Worm (Caenorhabditis elegans): ENCODE results near the gene F21G4.3.

Gene F21G4.3

DNA sequence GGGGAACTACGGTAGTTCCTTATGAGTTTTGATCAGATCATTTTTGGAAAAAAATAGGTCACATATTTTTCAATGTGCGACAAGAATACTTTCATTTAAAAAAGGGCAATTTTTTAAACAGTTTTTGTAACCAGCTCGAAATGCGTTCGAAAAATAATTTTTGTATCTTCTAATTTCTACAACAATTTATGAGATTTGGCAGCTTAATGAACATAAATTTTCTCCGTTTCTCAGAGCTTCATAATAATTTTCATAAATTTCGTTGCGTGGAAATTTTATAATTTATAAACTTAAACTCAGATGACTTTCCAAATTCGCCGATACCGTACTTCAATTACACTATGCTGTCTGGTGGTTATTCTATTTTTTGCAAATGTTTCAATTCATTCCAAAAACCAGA lies at the start of gene F21G4.3:
TSS of gene F21G4.3 (plus strand) at position 301 of the 400 bp plus-strand sequence.
- no peak for TF ChIP-seq flt-1 (GFP tag; IDR thresholded peaks at IDR 0.05)
- no peak for TF ChIP-seq klf-2 (GFP tag; conservative IDR thresholded peaks at IDR 0.05)
- TF ChIP-seq med-1 (GFP tag; optimal IDR thresholded peaks at IDR 0.05; ENCODE audit: insufficient read depth): no peak
- no peak for TF ChIP-seq ztf-23 (GFP tag; IDR thresholded peaks at IDR 0.05)
- no peak for TF ChIP-seq ztf-29 (GFP tag; IDR thresholded peaks at IDR 0.05)
- no peak for TF ChIP-seq T22C8.4 (GFP tag; IDR thresholded peaks at IDR 0.05)
- TF ChIP-seq tab-1 (GFP tag; IDR thresholded peaks at IDR 0.05): no peak
- no peak for TF ChIP-seq cog-1 (tag; optimal IDR thresholded peaks at IDR 0.05)
- TF ChIP-seq ref-1 (GFP tag; conservative IDR thresholded peaks at IDR 0.05): no peak

- TF ChIP-seq med-1 (GFP tag; optimal IDR thresholded peaks at IDR 0.05; ENCODE audit: insufficient read depth) (no peak), ref-1 (GFP tag; conservative IDR thresholded peaks at IDR 0.05) (no peak), flt-1 (GFP tag; IDR thresholded peaks at IDR 0.05) (no peak)
Observed at ce11 chrX:9845916-9846315, 49.0 kb upstream of the F21G4.3 start.

DNA sequence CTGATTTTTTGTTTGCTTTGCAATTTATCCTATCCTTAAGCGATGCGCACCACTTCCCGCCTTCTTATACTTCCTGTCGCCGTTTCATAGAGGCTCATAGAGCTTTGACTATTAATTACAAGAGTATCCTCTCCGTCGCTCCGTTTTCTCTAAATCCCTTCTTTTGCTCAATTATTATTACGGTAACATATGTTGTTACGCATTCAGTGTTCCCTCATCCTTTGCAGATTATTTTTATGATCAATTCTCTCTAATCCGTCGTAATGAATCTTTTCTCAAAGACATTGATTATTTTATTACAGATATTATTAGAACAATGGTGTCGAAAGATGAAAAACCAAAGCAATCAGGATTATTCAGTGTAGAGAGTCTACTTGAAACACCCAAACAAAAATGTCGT lies 48.0 kb upstream of the F21G4.3 start, which contains the start of gene vab-15:
TSS of gene vab-15 (plus strand) at position 301 of the 400 bp plus-strand sequence.
- no peak for TF ChIP-seq ref-1 (GFP tag; conservative IDR thresholded peaks at IDR 0.05)
- TF ChIP-seq T22C8.4 (GFP tag; IDR thresholded peaks at IDR 0.05): no peak
- no peak for TF ChIP-seq cog-1 (tag; optimal IDR thresholded peaks at IDR 0.05)
- no peak for TF ChIP-seq tab-1 (GFP tag; IDR thresholded peaks at IDR 0.05)
- no peak for TF ChIP-seq ztf-29 (GFP tag; IDR thresholded peaks at IDR 0.05)
- no peak for TF ChIP-seq klf-2 (GFP tag; conservative IDR thresholded peaks at IDR 0.05)
- no peak for TF ChIP-seq ztf-23 (GFP tag; IDR thresholded peaks at IDR 0.05)
- no peak for TF ChIP-seq med-1 (GFP tag; optimal IDR thresholded peaks at IDR 0.05; ENCODE audit: insufficient read depth)
- TF ChIP-seq flt-1 (GFP tag; IDR thresholded peaks at IDR 0.05): no peak

- TF ChIP-seq flt-1 (GFP tag; IDR thresholded peaks at IDR 0.05) (no peak), ztf-23 (GFP tag; IDR thresholded peaks at IDR 0.05) (no peak), med-1 (GFP tag; optimal IDR thresholded peaks at IDR 0.05; ENCODE audit: insufficient read depth) (no peak), cog-1 (tag; optimal IDR thresholded peaks at IDR 0.05) (no peak), T22C8.4 (GFP tag; IDR thresholded peaks at IDR 0.05) (no peak), ref-1 (GFP tag; conservative IDR thresholded peaks at IDR 0.05) (no peak), tab-1 (GFP tag; IDR thresholded peaks at IDR 0.05) (no peak), klf-2 (GFP tag; conservative IDR thresholded peaks at IDR 0.05) (no peak), ztf-29 (GFP tag; IDR thresholded peaks at IDR 0.05) (no peak)
Observed at ce11 chrX:9848214-9848789, 46.6 kb upstream of the F21G4.3 start.

DNA sequence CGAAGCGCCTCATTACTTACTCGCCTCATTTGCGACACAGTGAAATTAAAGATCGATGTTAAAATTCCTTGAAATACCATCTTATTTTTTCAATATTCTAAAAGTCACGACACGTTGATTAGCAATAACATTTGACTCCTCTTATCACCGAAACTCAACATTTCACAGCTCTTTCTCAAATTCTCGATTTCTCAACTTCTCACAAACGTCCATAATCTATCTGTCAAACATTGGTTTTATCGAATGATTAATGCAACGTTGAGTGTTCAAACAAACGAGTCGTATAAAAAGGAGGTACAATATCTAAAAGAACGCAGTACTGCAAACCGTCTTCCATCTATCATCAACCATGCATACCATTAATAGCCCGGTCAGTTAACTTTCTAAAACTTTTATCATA lies 44.7 kb upstream of the F21G4.3 start, which contains the start of gene lec-8:
TSS of gene lec-8 (plus strand) at position 314 of the 400 bp plus-strand sequence.
- TF ChIP-seq ztf-23 (GFP tag; IDR thresholded peaks at IDR 0.05) (no peak), cog-1 (tag; optimal IDR thresholded peaks at IDR 0.05) (no peak), T22C8.4 (GFP tag; IDR thresholded peaks at IDR 0.05) (no peak), klf-2 (GFP tag; conservative IDR thresholded peaks at IDR 0.05) (no peak)

DNA sequence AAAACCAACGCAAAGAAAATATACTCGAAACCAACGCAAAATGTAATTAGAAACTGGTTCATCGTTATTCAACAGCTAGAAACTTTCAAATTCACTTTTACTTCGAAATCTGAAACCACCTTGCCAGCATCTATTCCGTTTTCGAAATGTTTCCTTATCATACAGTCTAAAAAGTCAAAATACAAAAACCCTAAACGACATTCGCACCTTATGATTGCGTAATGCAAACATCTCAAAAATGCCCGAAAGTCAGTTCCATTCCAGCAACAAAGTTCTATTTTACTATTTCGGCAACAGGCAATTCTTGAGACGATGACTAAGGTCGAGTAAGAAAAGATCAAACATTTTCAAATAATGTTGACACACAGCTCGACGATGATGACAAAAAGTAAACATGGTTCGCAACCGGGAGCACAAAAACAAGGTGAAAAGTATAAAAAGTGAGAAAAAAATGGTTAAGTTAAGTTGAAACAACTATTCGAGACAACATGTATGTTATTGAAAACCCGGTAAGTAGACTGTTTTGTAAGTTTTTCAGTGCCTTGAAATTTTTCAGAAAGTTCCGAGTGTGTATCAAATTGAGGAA lies 43.1 kb upstream of the F21G4.3 start, which contains the start of gene lec-7:
TSS of gene lec-7 (plus strand) at position 297 of the 586 bp plus-strand sequence.
- TF ChIP-seq ztf-29 (GFP tag; IDR thresholded peaks at IDR 0.05): no peak
- no peak for TF ChIP-seq cog-1 (tag; optimal IDR thresholded peaks at IDR 0.05)
- TF ChIP-seq T22C8.4 (GFP tag; IDR thresholded peaks at IDR 0.05): no peak
- TF ChIP-seq ref-1 (GFP tag; conservative IDR thresholded peaks at IDR 0.05): no peak
- no peak for TF ChIP-seq klf-2 (GFP tag; conservative IDR thresholded peaks at IDR 0.05)
- no peak for TF ChIP-seq tab-1 (GFP tag; IDR thresholded peaks at IDR 0.05)
- TF ChIP-seq flt-1 (GFP tag; IDR thresholded peaks at IDR 0.05): no peak
- no peak for TF ChIP-seq med-1 (GFP tag; optimal IDR thresholded peaks at IDR 0.05; ENCODE audit: insufficient read depth)
- no peak for TF ChIP-seq ztf-23 (GFP tag; IDR thresholded peaks at IDR 0.05)

DNA sequence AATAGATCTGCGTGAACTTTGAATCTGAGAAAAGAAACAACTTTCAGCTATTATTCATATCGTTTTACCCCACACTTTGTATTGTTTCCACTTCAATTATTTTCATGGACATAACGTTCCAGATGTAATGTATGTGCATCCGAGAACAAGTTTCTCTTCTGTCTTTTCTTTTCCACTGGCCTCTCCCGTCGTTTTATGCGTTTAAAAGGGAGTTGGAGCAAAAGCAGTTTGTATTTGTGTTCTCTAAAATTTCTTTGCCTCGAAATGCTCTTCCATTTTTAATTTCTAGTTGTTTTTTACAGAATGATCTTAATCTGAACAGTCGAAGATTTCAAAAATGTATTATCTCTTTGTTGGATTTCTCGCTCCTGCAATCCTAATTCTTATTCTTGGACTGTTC lies 38.3 kb upstream of the F21G4.3 start, which contains the start of gene R07B1.11:
TSS of gene R07B1.11 (plus strand) at position 301 of the 400 bp plus-strand sequence.
- TF ChIP-seq med-1 (GFP tag; optimal IDR thresholded peaks at IDR 0.05; ENCODE audit: insufficient read depth): no peak

- TF ChIP-seq ztf-29 (GFP tag; IDR thresholded peaks at IDR 0.05) (no peak), flt-1 (GFP tag; IDR thresholded peaks at IDR 0.05) (no peak), ztf-23 (GFP tag; IDR thresholded peaks at IDR 0.05) (no peak), tab-1 (GFP tag; IDR thresholded peaks at IDR 0.05) (no peak)
Observed at ce11 chrX:9858069-9858468, 36.9 kb upstream of the F21G4.3 start, which contains the start of gene scav-5. Gene scav-5, plus strand, starts transcription at chrX:9858365.

- TF ChIP-seq klf-2 (GFP tag; conservative IDR thresholded peaks at IDR 0.05) (no peak), tab-1 (GFP tag; IDR thresholded peaks at IDR 0.05) (no peak), ref-1 (GFP tag; conservative IDR thresholded peaks at IDR 0.05) (no peak), ztf-29 (GFP tag; IDR thresholded peaks at IDR 0.05) (no peak), cog-1 (tag; optimal IDR thresholded peaks at IDR 0.05) (no peak)
Observed at ce11 chrX:9862916-9863624, 31.9 kb upstream of the F21G4.3 start, which contains the start of the genes gst-36 and R07B1.5. Gene gst-36, minus strand, starts transcription at chrX:9862960. Gene R07B1.5, plus strand, starts transcription at chrX:9863580.

DNA sequence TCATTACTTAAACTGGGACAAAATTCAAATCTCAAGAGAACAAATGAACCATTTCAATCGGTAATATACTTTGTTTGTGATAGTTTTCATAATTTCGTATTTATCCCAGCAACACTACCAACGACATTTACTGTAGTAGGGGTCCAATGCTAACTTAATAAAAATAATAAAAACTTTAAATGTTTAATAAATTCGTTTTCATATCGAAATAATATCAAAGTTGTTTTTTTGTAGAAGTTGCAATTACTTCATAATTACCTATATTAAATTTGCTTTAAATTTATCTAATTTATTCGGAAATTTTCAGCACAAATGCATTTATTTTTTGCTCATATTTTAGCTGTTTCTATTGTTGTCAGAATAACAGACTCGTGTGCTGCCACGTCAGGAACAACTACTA lies 28.6 kb upstream of the F21G4.3 start, which contains the start of gene R07B1.6:
TSS of gene R07B1.6 (plus strand) at position 301 of the 400 bp plus-strand sequence.
- TF ChIP-seq cog-1 (tag; optimal IDR thresholded peaks at IDR 0.05) (no peak), klf-2 (GFP tag; conservative IDR thresholded peaks at IDR 0.05) (no peak), ztf-23 (GFP tag; IDR thresholded peaks at IDR 0.05) (no peak), ztf-29 (GFP tag; IDR thresholded peaks at IDR 0.05) (no peak), med-1 (GFP tag; optimal IDR thresholded peaks at IDR 0.05; ENCODE audit: insufficient read depth) (no peak), T22C8.4 (GFP tag; IDR thresholded peaks at IDR 0.05) (no peak), flt-1 (GFP tag; IDR thresholded peaks at IDR 0.05) (no peak), tab-1 (GFP tag; IDR thresholded peaks at IDR 0.05) (no peak), ref-1 (GFP tag; conservative IDR thresholded peaks at IDR 0.05) (no peak)
